Worm (Caenorhabditis elegans) whole organism, L1 larva: ENCODE data around the gene aqp-1.
A peak's percentile ranks its signal among the peaks of the same experiment; 100 is the strongest.

ENCODE experiments used
- C04F5.9 ChIP-seq: sonication (generic microtip); optimal IDR thresholded peaks from 2 replicates; lab custom pipeline; 2016; ENCODE audit warnings: missing genetic modification characterization, missing compliant biosample characterization
- C16A3.4 ChIP-seq: fragments of 150-350 bp; optimal IDR thresholded peaks from 2 replicates; lab custom pipeline; 2014; ENCODE audit warnings: missing biosample characterization, missing genetic modification characterization
- Y116A8C.19 ChIP-seq: sonication (generic microtip); optimal IDR thresholded peaks from 2 replicates; lab custom pipeline; 2016; ENCODE audit warnings: missing compliant biosample characterization, missing genetic modification characterization, borderline replicate concordance
- alr-1 ChIP-seq: fragments of 200-800 bp; sonication (Bioruptor generic); optimal IDR thresholded peaks from 2 replicates; lab custom pipeline; 2018; ENCODE audit warnings: borderline replicate concordance, mild to moderate bottlenecking, missing genetic modification characterization, missing compliant biosample characterization
- ceh-8 ChIP-seq: fragments of 200-800 bp; sonication (Bioruptor generic); optimal IDR thresholded peaks from 2 replicates; lab custom pipeline; 2018; ENCODE audit warnings: mild to moderate bottlenecking, missing genetic modification characterization, moderate library complexity, missing compliant biosample characterization
- ceh-82 ChIP-seq, 3 experiments: fragments of 150-350 bp in 1 of 3; sonication (generic microtip) in 2 of 3; optimal IDR thresholded peaks; 2 replicates each; lab custom pipeline; 2014 to 2017; ENCODE audit warnings: missing biosample characterization in 3 of 3, missing genetic modification characterization in 3 of 3
- ceh-90 ChIP-seq: sonication (generic microtip); optimal IDR thresholded peaks from 2 replicates; lab custom pipeline; 2016; ENCODE audit warnings: missing genetic modification characterization, missing compliant biosample characterization
- ces-1 ChIP-seq: fragments of 150-350 bp; optimal IDR thresholded peaks from 2 replicates; lab custom pipeline; 2014; ENCODE audit warnings: missing biosample characterization, missing genetic modification reagents, missing genetic modification characterization
- dpl-1 ChIP-seq, 3 experiments: fragments of 150-350 bp in 2 of 3; sonication (generic microtip) in 1 of 3; optimal IDR thresholded peaks; 2 replicates each; lab custom pipeline; 2014 to 2017; ENCODE audit warnings: missing biosample characterization in 3 of 3, missing genetic modification characterization in 3 of 3, missing genetic modification reagents in 3 of 3
- dsc-1 ChIP-seq: sonication (generic microtip); optimal IDR thresholded peaks from 2 replicates; lab custom pipeline; 2016; ENCODE audit warnings: mild to moderate bottlenecking, missing genetic modification characterization, missing compliant biosample characterization
- efl-1 ChIP-seq, 4 experiments: fragments of 150-350 bp; optimal IDR thresholded peaks in 3 of 4; peaks in 1 of 4; 1 replicate in 1 of 4; 2 replicates in 3 of 4; lab custom pipeline; 2014; ENCODE audit warnings: missing biosample characterization in 2 of 4, missing genetic modification characterization in 2 of 4, missing genetic modification reagents in 2 of 4
- egl-13 ChIP-seq: sonication (generic microtip); optimal IDR thresholded peaks from 2 replicates; lab custom pipeline; 2016; ENCODE audit warnings: missing genotype, missing genetic modification reagents, missing genetic modification characterization, missing compliant biosample characterization
- egl-27 ChIP-seq, 2 experiments: fragments of 150-350 bp in 1 of 2; sonication (generic microtip); optimal IDR thresholded peaks; 3 replicates each; lab custom pipeline; 2017 to 2018; ENCODE audit warnings: missing biosample characterization in 2 of 2, missing genetic modification characterization in 2 of 2, missing genetic modification reagents in 2 of 2
- elt-2 ChIP-seq: sonication (generic microtip); optimal IDR thresholded peaks from 2 replicates; lab custom pipeline; 2016; ENCODE audit warnings: missing genetic modification characterization, mild to moderate bottlenecking, inconsistent platforms, missing compliant biosample characterization, missing genetic modification reagents
- elt-3 ChIP-seq, 6 experiments: fragments of 150-350 bp in 1 of 6; sonication (generic microtip); optimal IDR thresholded peaks; 2 replicates each; lab custom pipeline; 2017 to 2018; ENCODE audit warnings: missing biosample characterization in 6 of 6, missing genetic modification characterization in 6 of 6, inconsistent platforms in 1 of 6
- fkh-10 ChIP-seq: sonication (generic microtip); optimal IDR thresholded peaks from 2 replicates; lab custom pipeline; 2017; ENCODE audit warnings: missing biosample characterization, missing genetic modification reagents, missing genetic modification characterization
- fkh-8 ChIP-seq: sonication (generic microtip); optimal IDR thresholded peaks from 2 replicates; lab custom pipeline; 2016; ENCODE audit warnings: mild to moderate bottlenecking, missing genetic modification characterization, missing compliant biosample characterization
- fos-1 ChIP-seq: fragments of 150-350 bp; optimal IDR thresholded peaks from 2 replicates; lab custom pipeline; 2014; ENCODE audit warnings: missing biosample characterization, missing genetic modification characterization
- grh-1 ChIP-seq: fragments of 200-800 bp; sonication (Bioruptor generic); IDR thresholded peaks from 2 replicates; pipeline ENCODE4 v1.3.6; 2022; ENCODE audit warnings: missing genetic modification reagents, missing genetic modification characterization, missing compliant biosample characterization
- hpl-2 ChIP-seq: fragments of 150-350 bp; optimal IDR thresholded peaks from 2 replicates; lab custom pipeline; 2014; ENCODE audit warnings: missing biosample characterization, missing genetic modification reagents, missing genetic modification characterization
- irx-1 ChIP-seq: sonication (generic microtip); optimal IDR thresholded peaks from 2 replicates; lab custom pipeline; 2016; ENCODE audit warnings: missing genetic modification characterization, missing compliant biosample characterization
- jun-1 ChIP-seq: fragments of 150-350 bp; optimal IDR thresholded peaks from 2 replicates; lab custom pipeline; 2014; ENCODE audit warnings: missing biosample characterization, missing genetic modification reagents, missing genetic modification characterization
- lin-14 ChIP-seq: fragments of 200-800 bp; sonication (Bioruptor generic); optimal IDR thresholded peaks from 2 replicates; lab custom pipeline; 2018; ENCODE audit warnings: mild to moderate bottlenecking, missing genetic modification characterization, moderate library complexity, missing compliant biosample characterization
- lin-15B ChIP-seq: fragments of 150-350 bp; sonication (generic microtip); optimal IDR thresholded peaks from 3 replicates; lab custom pipeline; 2014; ENCODE audit warnings: missing biosample characterization, missing genetic modification characterization
- lin-35 ChIP-seq, 2 experiments: fragments of 150-350 bp; optimal IDR thresholded peaks; 2 replicates each; lab custom pipeline; 2014; ENCODE audit warnings: missing biosample characterization in 2 of 2, missing genetic modification characterization in 2 of 2, missing genetic modification reagents in 2 of 2
- lsy-2 ChIP-seq, 2 experiments: fragments of 150-350 bp; optimal IDR thresholded peaks; 2 replicates each; lab custom pipeline; 2014; ENCODE audit warnings: missing biosample characterization in 2 of 2, missing genetic modification characterization in 2 of 2
- mab-9 ChIP-seq: fragments of 200-800 bp; sonication (Bioruptor generic); IDR thresholded peaks from 2 replicates; pipeline ENCODE4 v1.3.6; 2022; ENCODE audit warnings: missing genetic modification reagents, missing genetic modification characterization, missing compliant biosample characterization
- mdl-1 ChIP-seq, 2 experiments: fragments of 150-350 bp; optimal IDR thresholded peaks; 2 replicates each; lab custom pipeline; 2014 to 2017; ENCODE audit warnings: missing biosample characterization in 2 of 2, missing genetic modification characterization in 2 of 2, inconsistent platforms in 1 of 2
- mef-2 ChIP-seq: fragments of 150-350 bp; optimal IDR thresholded peaks from 2 replicates; lab custom pipeline; 2014; ENCODE audit warnings: missing biosample characterization, missing genetic modification characterization
- nhr-11 ChIP-seq: fragments of 150-350 bp; optimal IDR thresholded peaks from 2 replicates; lab custom pipeline; 2014; ENCODE audit warnings: missing biosample characterization, missing genetic modification characterization
- nhr-12 ChIP-seq: sonication (generic microtip); optimal IDR thresholded peaks from 2 replicates; lab custom pipeline; 2017; ENCODE audit warnings: missing biosample characterization, missing genetic modification characterization
- nhr-19 ChIP-seq: fragments of 200-800 bp; sonication (Bioruptor generic); conservative IDR thresholded peaks from 2 replicates; pipeline ENCODE4 v1.3.6; 2022; ENCODE audit warnings: missing genetic modification characterization, missing compliant biosample characterization
- nhr-20 ChIP-seq: sonication (generic microtip); optimal IDR thresholded peaks from 2 replicates; lab custom pipeline; 2016; ENCODE audit warnings: mild to moderate bottlenecking, missing genetic modification characterization, missing compliant biosample characterization
- nhr-237 ChIP-seq: fragments of 150-350 bp; optimal IDR thresholded peaks from 2 replicates; lab custom pipeline; 2014; ENCODE audit warnings: missing biosample characterization, missing genetic modification characterization
- nhr-47 ChIP-seq: sonication (generic microtip); optimal IDR thresholded peaks from 2 replicates; lab custom pipeline; 2016; ENCODE audit warnings: mild to moderate bottlenecking, missing genetic modification characterization, moderate library complexity, missing compliant biosample characterization
- nhr-84 ChIP-seq: sonication (generic microtip); optimal IDR thresholded peaks from 2 replicates; lab custom pipeline; 2017; ENCODE audit warnings: missing biosample characterization, missing genetic modification characterization
- nhr-85 ChIP-seq: sonication (generic microtip); peaks from one replicate; lab custom pipeline; 2016; ENCODE audit warnings: missing genetic modification characterization, inconsistent platforms, missing compliant biosample characterization
- pax-3 ChIP-seq: fragments of 200-800 bp; sonication (Bioruptor generic); optimal IDR thresholded peaks from 2 replicates; lab custom pipeline; 2018; ENCODE audit warnings: mild to moderate bottlenecking, missing genetic modification characterization, moderate library complexity, missing compliant biosample characterization
- rnt-1 ChIP-seq: sonication (generic microtip); optimal IDR thresholded peaks from 2 replicates; lab custom pipeline; 2016; ENCODE audit warnings: mild to moderate bottlenecking, missing genetic modification characterization, moderate library complexity, missing compliant biosample characterization
- snu-23 ChIP-seq: sonication (generic microtip); optimal IDR thresholded peaks from 2 replicates; lab custom pipeline; 2016; ENCODE audit warnings: missing genetic modification characterization, missing compliant biosample characterization
- sptf-1 ChIP-seq: fragments of 150-350 bp; optimal IDR thresholded peaks from 2 replicates; lab custom pipeline; 2014; ENCODE audit warnings: missing biosample characterization, missing genetic modification characterization
- swsn-7 ChIP-seq: sonication (generic microtip); optimal IDR thresholded peaks from 2 replicates; lab custom pipeline; 2016; ENCODE audit warnings: missing genetic modification characterization, missing compliant biosample characterization
- tlp-1 ChIP-seq: fragments of 150-350 bp; optimal IDR thresholded peaks from 2 replicates; lab custom pipeline; 2014; ENCODE audit warnings: missing biosample characterization, missing genetic modification characterization
- unc-62 ChIP-seq: fragments of 150-350 bp; optimal IDR thresholded peaks from 2 replicates; lab custom pipeline; 2014; ENCODE audit warnings: missing biosample characterization, missing genetic modification reagents, missing genetic modification characterization
- unc-98 ChIP-seq: fragments of 200-800 bp; sonication (Bioruptor generic); IDR thresholded peaks from 2 replicates; pipeline ENCODE4 v1.3.6; 2022; ENCODE audit warnings: missing genetic modification characterization, missing compliant biosample characterization
- zip-4 ChIP-seq: fragments of 200-800 bp; sonication (Bioruptor generic); optimal IDR thresholded peaks from 2 replicates; lab custom pipeline; 2018; ENCODE audit warnings: mild to moderate bottlenecking, missing genetic modification characterization, moderate library complexity, missing compliant biosample characterization
- ztf-11 ChIP-seq, 2 experiments: sonication (generic microtip); optimal IDR thresholded peaks; 2 replicates each; lab custom pipeline; 2016 to 2017; ENCODE audit warnings: missing genetic modification characterization in 2 of 2, missing biosample characterization in 1 of 2, missing compliant biosample characterization in 1 of 2
- ztf-4 ChIP-seq: fragments of 150-350 bp; optimal IDR thresholded peaks from 2 replicates; lab custom pipeline; 2014; ENCODE audit warnings: missing biosample characterization, missing genetic modification characterization

The aqp-1 gene

ce11 chrII:7283063-7283462 is 44.9 kb upstream of the aqp-1 start (continued):
- TF ChIP-seq ces-1 (GFP tag; lab: Kevin White, UChicago) (no peak), Y116A8C.19 (tag; lab: Kevin White, UChicago) (no peak), efl-1 (optimal IDR thresholded peaks at IDR 0.05; lab: Kevin White, UChicago) (no peak), efl-1 (GFP tag; optimal IDR thresholded peaks at IDR 0.05 in 1 of 2; lab: Kevin White, UChicago) (no peak), lin-35 (GFP tag; optimal IDR thresholded peaks at IDR 0.05; lab: Kevin White, UChicago) (no peak), lsy-2 (tag; optimal IDR thresholded peaks at IDR 0.05; lab: Kevin White, UChicago) (no peak), nhr-19 (GFP tag; lab: Robert Waterston, UW) (no peak), nhr-84 (tag; lab: Kevin White, UChicago) (no peak), mef-2 (no peak), zip-4 (GFP tag; lab: Kevin White, UChicago) (no peak), egl-13 (peak; percentile 33), ceh-8 (no peak), swsn-7 (no peak), dsc-1 (tag; lab: Kevin White, UChicago) (peak; percentile 99), lin-14 (no peak), alr-1 (tag; lab: Kevin White, UChicago) (no peak), ceh-82 (tag; optimal IDR thresholded peaks at IDR 0.05; lab: Kevin White, UChicago) (no peak), mdl-1 (tag; optimal IDR thresholded peaks at IDR 0.05; lab: Kevin White, UChicago) (no peak), fkh-8 (tag; lab: Kevin White, UChicago) (peak; percentile 29), nhr-47 (tag; lab: Kevin White, UChicago) (peak; percentile 56), nhr-20 (peak; percentile 6), pax-3 (tag; lab: Kevin White, UChicago) (peak; percentile 81), ztf-4 (tag; lab: Kevin White, UChicago) (no peak), unc-62 (GFP tag; lab: Kevin White, UChicago) (no peak), hpl-2 (GFP tag; lab: Kevin White, UChicago) (no peak), nhr-237 (no peak), C04F5.9 (tag; lab: Kevin White, UChicago) (no peak), snu-23 (GFP tag; lab: Kevin White, UChicago) (no peak), irx-1 (tag; lab: Kevin White, UChicago) (no peak), grh-1 (GFP tag; lab: Robert Waterston, UW) (no peak), elt-3 (tag; optimal IDR thresholded peaks at IDR 0.05; lab: Kevin White, UChicago) (no peak), lin-15B (tag; lab: Kevin White, UChicago) (no peak), fos-1 (tag; lab: Kevin White, UChicago) (no peak), mab-9 (GFP tag; lab: Robert Waterston, UW) (no peak), unc-98 (GFP tag; lab: Robert Waterston, UW) (no peak), nhr-11 (tag; lab: Kevin White, UChicago) (peak; percentile 16), fkh-10 (GFP tag; lab: Kevin White, UChicago) (no peak), ceh-90 (tag; lab: Kevin White, UChicago) (no peak), dpl-1 (GFP tag; optimal IDR thresholded peaks at IDR 0.05; lab: Kevin White, UChicago) (no peak), egl-27 (tag; optimal IDR thresholded peaks at IDR 0.05; lab: Kevin White, UChicago) (no peak), elt-2 (tag; lab: Kevin White, UChicago) (no peak), sptf-1 (tag; lab: Kevin White, UChicago) (no peak), jun-1 (tag; lab: Kevin White, UChicago) (no peak), ztf-11 (tag; optimal IDR thresholded peaks at IDR 0.05; lab: Kevin White, UChicago) (no peak), rnt-1 (tag; lab: Kevin White, UChicago) (no peak), tlp-1 (tag; lab: Kevin White, UChicago) (no peak), nhr-12 (tag; lab: Kevin White, UChicago) (no peak), nhr-85 (tag; lab: Kevin White, UChicago) (no peak), C16A3.4 (tag; lab: Kevin White, UChicago) (no peak)
